Worm (Caenorhabditis elegans) whole organism, L3 larva: Measurements from ENCODE around the gene H32C10.1.

Experiments
- ama-1 ChIP-seq: fragments of 150-350 bp; optimal IDR thresholded peaks from 2 replicates; lab custom pipeline; 2018
- ceh-82 ChIP-seq: fragments of 150-350 bp; optimal IDR thresholded peaks from 2 replicates; lab custom pipeline; 2014; ENCODE audit warnings: missing biosample characterization, missing genetic modification characterization
- elt-3 ChIP-seq, 3 experiments: fragments of 150-350 bp in 1 of 3; sonication (generic microtip) in 2 of 3; optimal IDR thresholded peaks; 2 replicates in 2 of 3; 4 replicates in 1 of 3; lab custom pipeline; 2014 to 2017; ENCODE audit warnings: missing biosample characterization in 3 of 3, missing genetic modification characterization in 3 of 3
- pha-4 ChIP-seq: fragments of 150-350 bp; optimal IDR thresholded peaks from 2 replicates; lab custom pipeline; 2014; ENCODE audit warnings: missing biosample characterization, missing genetic modification reagents, missing genetic modification characterization
- unc-62 ChIP-seq: fragments of 150-350 bp; sonication (generic microtip); optimal IDR thresholded peaks from 4 replicates; lab custom pipeline; 2014; ENCODE audit warnings: missing biosample characterization, missing genetic modification reagents, missing genetic modification characterization

ce11 chrIV:5939908-5940307 is 5.8 kb downstream of the H32C10.1 start:
- TF ChIP-seq unc-62 (GFP tag; lab: Kevin White, UChicago) (no peak), elt-3 (tag; optimal IDR thresholded peaks at IDR 0.05; lab: Kevin White, UChicago) (no peak), ceh-82 (tag; lab: Kevin White, UChicago) (no peak), ama-1 (lab: Kevin White, UChicago) (no peak), pha-4 (tag; lab: Kevin White, UChicago) (no peak)
